Fruit fly (Drosophila melanogaster): ENCODE results near the gene Eig71Ee.
A peak's percentile ranks its signal among the peaks of the same experiment; 100 is the strongest.

The Eig71Ee gene

dm6 chr3L:15672800-15673199 is 17.0 kb upstream of the Eig71Ee start (continued):
- TF ChIP-seq Pdp1 (GFP tag; optimal IDR thresholded peaks at IDR 0.05) (peak in 1 of 2 experiments; percentile 19), D (optimal IDR thresholded peaks at IDR 0.05) (no peak), D (GFP tag; optimal IDR thresholded peaks at IDR 0.05) (peak; percentile 49), CrebB (tag; optimal IDR thresholded peaks at IDR 0.05) (no peak), CG2202 (tag; optimal IDR thresholded peaks at IDR 0.05) (peak; percentile 30), NC2α (GFP tag; optimal IDR thresholded peaks at IDR 0.05) (no peak), ara (GFP tag; IDR thresholded peaks at IDR 0.05) (peak; percentile 50; the same call in 1 of the 2 replicates), CG14710 (tag; optimal IDR thresholded peaks at IDR 0.05) (peak; percentile 55), CG2129 (GFP tag; IDR thresholded peaks at IDR 0.05; ENCODE audit: partially characterized antibody) (no peak), CG18476 (GFP tag; optimal IDR thresholded peaks at IDR 0.05) (no peak), Hr3 (GFP tag; optimal IDR thresholded peaks at IDR 0.05) (no peak), slou (GFP tag; optimal IDR thresholded peaks at IDR 0.05) (no peak), Oli (tag; optimal IDR thresholded peaks at IDR 0.05) (peak; percentile 27), Tbp (GFP tag; optimal IDR thresholded peaks at IDR 0.05) (no peak), CG8388 (GFP tag; optimal IDR thresholded peaks at IDR 0.05) (peak; percentile 25), Dll (GFP tag; IDR thresholded peaks at IDR 0.05; ENCODE audit: partially characterized antibody) (no peak), GATAe (GFP tag; conservative IDR thresholded peaks at IDR 0.05) (no peak), CG10431 (GFP tag; optimal IDR thresholded peaks at IDR 0.05) (no peak), CG4854 (GFP tag; optimal IDR thresholded peaks at IDR 0.05) (no peak), CG3847 (GFP tag; IDR thresholded peaks at IDR 0.05) (no peak), jigr1 (GFP tag; IDR thresholded peaks at IDR 0.05) (no peak), CG18619 (GFP tag; optimal IDR thresholded peaks at IDR 0.05) (no peak), CG5180 (GFP tag; optimal IDR thresholded peaks at IDR 0.05) (no peak), CG6791 (GFP tag; IDR thresholded peaks at IDR 0.05; ENCODE audit: partially characterized antibody) (no peak), zfh2 (GFP tag; optimal IDR thresholded peaks at IDR 0.05) (no peak), Usf (GFP tag; optimal IDR thresholded peaks at IDR 0.05) (no peak), CG6654 (GFP tag; optimal IDR thresholded peaks at IDR 0.05) (no peak), Gug (GFP tag; IDR thresholded peaks at IDR 0.05) (no peak), Ssrp (tag; optimal IDR thresholded peaks at IDR 0.05) (peak; percentile 48), nerfin-2 (GFP tag; IDR thresholded peaks at IDR 0.05; ENCODE audit: partially characterized antibody) (no peak), row (GFP tag; IDR thresholded peaks at IDR 0.05) (peak; percentile 22; the same call in 1 of the 3 replicates), CG15073 (GFP tag; optimal IDR thresholded peaks at IDR 0.05) (no peak), CG7745 (tag; optimal IDR thresholded peaks at IDR 0.05) (peak; percentile 3), Aef1 (GFP tag; IDR thresholded peaks at IDR 0.05) (no peak), CG15601 (tag; optimal IDR thresholded peaks at IDR 0.05) (peak; percentile 35), gcm2 (GFP tag; optimal IDR thresholded peaks at IDR 0.05) (no peak), fd102C (GFP tag; optimal IDR thresholded peaks at IDR 0.05) (peak; percentile 36), CG2712 (tag; optimal IDR thresholded peaks at IDR 0.05) (peak; percentile 72), gsb-n (tag; optimal IDR thresholded peaks at IDR 0.05) (peak; percentile 51), Stat92E (GFP tag; optimal IDR thresholded peaks at IDR 0.05) (no peak), CG1832 (GFP tag; optimal IDR thresholded peaks at IDR 0.05) (no peak), Myb (GFP tag; optimal IDR thresholded peaks at IDR 0.05) (no peak), chm (GFP tag; IDR thresholded peaks at IDR 0.05) (no peak), h (optimal IDR thresholded peaks at IDR 0.05) (no peak), shn (GFP tag; optimal IDR thresholded peaks at IDR 0.05) (no peak), E2f1 (GFP tag; IDR thresholded peaks at IDR 0.05) (no peak), CG8944 (GFP tag; optimal IDR thresholded peaks at IDR 0.05) (no peak), jumu (GFP tag; optimal IDR thresholded peaks at IDR 0.05) (no peak), CG9727 (GFP tag; optimal IDR thresholded peaks at IDR 0.05) (peak; percentile 59), CG3407 (GFP tag; optimal IDR thresholded peaks at IDR 0.05) (no peak), lola (GFP tag; optimal IDR thresholded peaks at IDR 0.05) (peak in 1 of 3 experiments; percentile 77)
